Worm (Caenorhabditis elegans) whole organism, early embryonic: Measurements from ENCODE around the gene mig-21.

Experiments used
- B0310.2 ChIP-seq: sonication (generic microtip); optimal IDR thresholded peaks from 2 replicates; lab custom pipeline; 2016; ENCODE audit warnings: mild to moderate bottlenecking, missing genetic modification characterization, missing compliant biosample characterization
- ama-1 ChIP-seq: fragments of 150-350 bp; optimal IDR thresholded peaks from 2 replicates; lab custom pipeline; 2014
- ceh-13 ChIP-seq: fragments of 200-800 bp; sonication (Bioruptor generic); optimal IDR thresholded peaks from 2 replicates; lab custom pipeline; 2018; ENCODE audit warnings: mild to moderate bottlenecking, missing genetic modification characterization, missing compliant biosample characterization
- ets-7 ChIP-seq: sonication (generic microtip); optimal IDR thresholded peaks from 2 replicates; lab custom pipeline; 2016; ENCODE audit warnings: missing genotype, missing genetic modification characterization, missing compliant biosample characterization
- flt-1 ChIP-seq: fragments of 200-800 bp; sonication (Bioruptor generic); IDR thresholded peaks from 2 replicates; pipeline ENCODE4 v1.3.6; 2022; ENCODE audit warnings: missing genetic modification characterization, missing compliant biosample characterization
- hmbx-1 ChIP-seq: sonication (generic microtip); optimal IDR thresholded peaks from 2 replicates; lab custom pipeline; 2016; ENCODE audit warnings: mild to moderate bottlenecking, missing genetic modification characterization, missing compliant biosample characterization
- hmg-4 ChIP-seq: fragments of 200-800 bp; sonication (Bioruptor generic); optimal IDR thresholded peaks from 2 replicates; lab custom pipeline; 2018; ENCODE audit warnings: mild to moderate bottlenecking, missing genetic modification characterization, missing compliant biosample characterization
- tbx-11 ChIP-seq: fragments of 200-800 bp; sonication (Bioruptor generic); IDR thresholded peaks from 2 replicates; pipeline ENCODE4 v1.3.6; 2022; ENCODE audit warnings: missing genetic modification characterization, missing compliant biosample characterization
- tra-4 ChIP-seq: sonication (generic microtip); optimal IDR thresholded peaks from 2 replicates; lab custom pipeline; 2017; ENCODE audit warnings: missing genetic modification characterization, missing compliant biosample characterization

- TF ChIP-seq ama-1 (lab: Kevin White, UChicago) = no peak
- TF ChIP-seq hmg-4 (GFP tag; lab: Kevin White, UChicago) = no peak
- TF ChIP-seq flt-1 (GFP tag; lab: Robert Waterston, UW) = no peak
- TF ChIP-seq B0310.2 (tag; lab: Kevin White, UChicago) = no peak
- no peak for TF ChIP-seq hmbx-1
- no peak for TF ChIP-seq ets-7
- TF ChIP-seq ceh-13 (GFP tag; lab: Kevin White, UChicago) = no peak
- no peak for TF ChIP-seq tbx-11 (GFP tag; lab: Robert Waterston, UW)
- no peak for TF ChIP-seq tra-4
These were observed 5.9 kb downstream of the mig-21 start for ce11 chrIII:5872288-5872687.
